Fruit fly (Drosophila melanogaster) whole organism, prepupa: Measurements from ENCODE around the gene hob.

Experiments
- Blimp-1 ChIP-seq: fragments of 200-800 bp; sonication (Bioruptor generic); optimal IDR thresholded peaks from 3 replicates; lab custom pipeline; 2017; ENCODE audit warnings: missing biosample characterization, missing genetic modification characterization, mild to moderate bottlenecking, moderate library complexity, missing genetic modification reagents
- CG10631 ChIP-seq: fragments of 200-800 bp; sonication (Bioruptor generic); optimal IDR thresholded peaks from 2 replicates; lab custom pipeline; 2016; ENCODE audit warnings: missing biosample characterization, missing genetic modification characterization
- CG11294 ChIP-seq: fragments of 200-800 bp; sonication (Bioruptor generic); IDR thresholded peaks from 2 replicates; pipeline ENCODE4 v1.3.6; 2022; ENCODE audit warnings: missing biosample characterization, missing genetic modification characterization
- CG11902 ChIP-seq: fragments of 200-800 bp; sonication (Bioruptor generic); optimal IDR thresholded peaks from 3 replicates; lab custom pipeline; 2016; ENCODE audit warnings: missing biosample characterization, missing genetic modification characterization
- CG15336 ChIP-seq: fragments of 200-800 bp; sonication (Bioruptor generic); IDR thresholded peaks from 2 replicates; pipeline ENCODE4 v1.3.6; 2022; ENCODE audit warnings: missing biosample characterization, missing genetic modification characterization
- CG16779 ChIP-seq: fragments of 200-800 bp; sonication (Bioruptor generic); optimal IDR thresholded peaks from 3 replicates; lab custom pipeline; 2017; ENCODE audit warnings: missing biosample characterization, mild to moderate bottlenecking, missing genetic modification characterization
- CG32006 ChIP-seq: fragments of 200-800 bp; sonication (Bioruptor generic); optimal IDR thresholded peaks from 3 replicates; lab custom pipeline; 2017; ENCODE audit warnings: missing biosample characterization, mild to moderate bottlenecking, missing genetic modification characterization
- CG34406 ChIP-seq: fragments of 200-800 bp; sonication (Bioruptor generic); optimal IDR thresholded peaks from 3 replicates; lab custom pipeline; 2016; ENCODE audit warnings: missing biosample characterization, missing genetic modification characterization
- CG4318 ChIP-seq: fragments of 200-800 bp; sonication (Bioruptor generic); optimal IDR thresholded peaks from 3 replicates; lab custom pipeline; 2017; ENCODE audit warnings: missing biosample characterization, mild to moderate bottlenecking, missing genetic modification characterization
- CG6163 ChIP-seq: fragments of 200-800 bp; sonication (Bioruptor generic); IDR thresholded peaks from 3 replicates; pipeline ENCODE4 v1.3.6; 2022; ENCODE audit warnings: missing biosample characterization, missing genetic modification characterization
- CG6792 ChIP-seq: fragments of 200-800 bp; sonication (Bioruptor generic); optimal IDR thresholded peaks from 3 replicates; lab custom pipeline; 2016; ENCODE audit warnings: missing biosample characterization, missing genetic modification characterization
- CG6808 ChIP-seq: fragments of 200-800 bp; sonication (Bioruptor generic); optimal IDR thresholded peaks from 3 replicates; lab custom pipeline; 2017; ENCODE audit warnings: missing biosample characterization, missing genetic modification characterization, mild to moderate bottlenecking, moderate library complexity, missing genetic modification reagents
- CG6854 ChIP-seq: fragments of 200-800 bp; sonication (Bioruptor generic); optimal IDR thresholded peaks from 2 replicates; lab custom pipeline; 2017; ENCODE audit warnings: missing biosample characterization, mild to moderate bottlenecking, missing genetic modification characterization
- CG7368 ChIP-seq: fragments of 200-800 bp; sonication (Bioruptor generic); optimal IDR thresholded peaks from 3 replicates; lab custom pipeline; 2016; ENCODE audit warnings: missing biosample characterization, missing genetic modification characterization
- CG8119 ChIP-seq: fragments of 200-800 bp; sonication (Bioruptor generic); IDR thresholded peaks from 3 replicates; pipeline ENCODE4 v1.3.6; 2022; ENCODE audit warnings: missing biosample characterization, missing genetic modification characterization
- CG8319 ChIP-seq: fragments of 200-800 bp; sonication (Bioruptor generic); optimal IDR thresholded peaks from 3 replicates; lab custom pipeline; 2016; ENCODE audit warnings: missing biosample characterization, missing genetic modification characterization
- Eip75B ChIP-seq: fragments of 200-800 bp; sonication (Bioruptor generic); optimal IDR thresholded peaks from 3 replicates; lab custom pipeline; 2016; ENCODE audit warnings: missing biosample characterization, missing genetic modification characterization
- Eip78C ChIP-seq: fragments of 200-800 bp; sonication (Bioruptor generic); peaks from one replicate; lab custom pipeline; 2016; ENCODE audit warnings: missing biosample characterization, missing genetic modification characterization
- Ets21C ChIP-seq: fragments of 200-800 bp; sonication (Bioruptor generic); optimal IDR thresholded peaks from 3 replicates; lab custom pipeline; 2016; ENCODE audit warnings: missing biosample characterization, missing genetic modification characterization
- Ets96B ChIP-seq: fragments of 200-800 bp; optimal IDR thresholded peaks from 2 replicates; lab custom pipeline; 2019; ENCODE audit warnings: missing biosample characterization, mild to moderate bottlenecking, missing genetic modification characterization, moderate library complexity
- Hr38 ChIP-seq: sonication (Bioruptor generic); optimal IDR thresholded peaks from 2 replicates; lab custom pipeline; 2016; ENCODE audit warnings: missing biosample characterization, missing genetic modification characterization
- Hr39 ChIP-seq: fragments of 200-800 bp; sonication (Bioruptor generic); optimal IDR thresholded peaks from 2 replicates; lab custom pipeline; 2016; ENCODE audit warnings: missing biosample characterization, missing genetic modification characterization
- Lpt ChIP-seq: fragments of 200-800 bp; sonication (Bioruptor generic); optimal IDR thresholded peaks from 3 replicates; lab custom pipeline; 2016; ENCODE audit warnings: missing biosample characterization, missing genetic modification characterization
- Met ChIP-seq: fragments of 200-800 bp; sonication (Bioruptor generic); optimal IDR thresholded peaks from 3 replicates; lab custom pipeline; 2016; ENCODE audit warnings: missing biosample characterization, missing genetic modification characterization
- OdsH ChIP-seq: fragments of 200-800 bp; sonication (Bioruptor generic); optimal IDR thresholded peaks from 3 replicates; lab custom pipeline; 2016; ENCODE audit warnings: missing biosample characterization, missing genetic modification characterization
- Smox ChIP-seq: fragments of 200-800 bp; sonication (Bioruptor generic); optimal IDR thresholded peaks from 3 replicates; lab custom pipeline; 2016; ENCODE audit warnings: missing biosample characterization, missing genetic modification characterization
- Sox14 ChIP-seq: fragments of 200-800 bp; sonication (Bioruptor generic); optimal IDR thresholded peaks from 3 replicates; lab custom pipeline; 2016; ENCODE audit warnings: missing biosample characterization, missing genetic modification characterization
- acj6 ChIP-seq: fragments of 200-800 bp; sonication (Bioruptor generic); optimal IDR thresholded peaks from 3 replicates; lab custom pipeline; 2016; ENCODE audit warnings: missing biosample characterization, missing genetic modification characterization
- cyc ChIP-seq: fragments of 200-800 bp; sonication (Bioruptor generic); optimal IDR thresholded peaks from 3 replicates; lab custom pipeline; 2016; ENCODE audit warnings: missing biosample characterization, missing genetic modification characterization
- dac ChIP-seq: fragments of 200-800 bp; sonication (Bioruptor generic); optimal IDR thresholded peaks from 2 replicates; lab custom pipeline; 2017; ENCODE audit warnings: missing biosample characterization, mild to moderate bottlenecking, missing genetic modification characterization
- dsx ChIP-seq: fragments of 200-800 bp; optimal IDR thresholded peaks from 3 replicates; lab custom pipeline; 2019; ENCODE audit warnings: missing biosample characterization, mild to moderate bottlenecking, missing genetic modification characterization, moderate library complexity; ENCODE audit not compliant: poor library complexity, severe bottlenecking
- eg ChIP-seq: fragments of 200-800 bp; sonication (Bioruptor generic); IDR thresholded peaks from 3 replicates; pipeline ENCODE4 v1.3.6; 2022; ENCODE audit warnings: missing biosample characterization, missing genetic modification characterization
- fd59A ChIP-seq: fragments of 200-800 bp; sonication (Bioruptor generic); optimal IDR thresholded peaks from 2 replicates; lab custom pipeline; 2017; ENCODE audit warnings: missing biosample characterization, mild to moderate bottlenecking, missing genetic modification characterization, missing genetic modification reagents
- fkh ChIP-seq: fragments of 200-800 bp; sonication (Bioruptor generic); optimal IDR thresholded peaks from 3 replicates; lab custom pipeline; 2017; ENCODE audit warnings: missing biosample characterization, mild to moderate bottlenecking, missing genetic modification characterization, moderate library complexity
- lz ChIP-seq: fragments of 200-800 bp; sonication (Bioruptor generic); optimal IDR thresholded peaks from 3 replicates; lab custom pipeline; 2016; ENCODE audit warnings: missing biosample characterization, missing genetic modification characterization
- net ChIP-seq: fragments of 200-800 bp; sonication (Bioruptor generic); optimal IDR thresholded peaks from 3 replicates; lab custom pipeline; 2016; ENCODE audit warnings: missing biosample characterization, missing genetic modification characterization
- salr ChIP-seq, 2 experiments: fragments of 200-800 bp; sonication (Bioruptor generic); optimal IDR thresholded peaks; 3 replicates each; lab custom pipeline; 2016 to 2018; ENCODE audit warnings: missing biosample characterization in 2 of 2, missing genetic modification characterization in 2 of 2, mild to moderate bottlenecking in 1 of 2
- spab ChIP-seq: fragments of 200-800 bp; sonication (Bioruptor generic); optimal IDR thresholded peaks from 2 replicates; lab custom pipeline; 2017; ENCODE audit warnings: missing biosample characterization, mild to moderate bottlenecking, missing genetic modification characterization, missing genetic modification reagents
- ss ChIP-seq, 2 experiments: fragments of 200-800 bp; sonication (Bioruptor generic); optimal IDR thresholded peaks; 2 replicates in 1 of 2; 3 replicates in 1 of 2; lab custom pipeline; 2017 to 2018; ENCODE audit warnings: mild to moderate bottlenecking in 2 of 2, missing biosample characterization in 2 of 2, missing genetic modification characterization in 2 of 2, moderate library complexity in 1 of 2
- svp ChIP-seq: fragments of 200-800 bp; sonication (Bioruptor generic); peaks from one replicate; lab custom pipeline; 2016; ENCODE audit warnings: missing biosample characterization, missing genetic modification characterization
- topi ChIP-seq: fragments of 200-800 bp; sonication (Bioruptor generic); optimal IDR thresholded peaks from 3 replicates; lab custom pipeline; 2016; ENCODE audit warnings: missing biosample characterization, missing genetic modification characterization
- vri ChIP-seq: fragments of 200-800 bp; sonication (Bioruptor generic); optimal IDR thresholded peaks from 3 replicates; lab custom pipeline; 2016; ENCODE audit warnings: missing biosample characterization, mild to moderate bottlenecking, missing genetic modification characterization

hob gene

dm6 chr3L:3251659-3252490, 33.2 kb upstream of the hob start:
- TF ChIP-seq fd59A (GFP tag; lab: Kevin White, UChicago) = no peak
- peak; percentile 37; the same call in 1 of the 3 replicates for TF ChIP-seq CG8119 (GFP tag; lab: Robert Waterston, UW)
- TF ChIP-seq vri (GFP tag; lab: Kevin White, UChicago) = peak; percentile 39
- TF ChIP-seq acj6 (GFP tag; lab: Kevin White, UChicago) = no peak
- TF ChIP-seq Eip78C = peak; percentile 55
- no peak for TF ChIP-seq cyc (GFP tag; lab: Kevin White, UChicago)
- no peak for TF ChIP-seq fkh (GFP tag; lab: Kevin White, UChicago)
- TF ChIP-seq CG6854 (GFP tag; lab: Kevin White, UChicago) = no peak
- TF ChIP-seq eg (GFP tag; lab: Robert Waterston, UW) = peak; percentile 67; the same call in 2 of the 3 replicates
- TF ChIP-seq net (GFP tag; lab: Kevin White, UChicago) = no peak
- no peak for TF ChIP-seq topi
- TF ChIP-seq salr (GFP tag; optimal IDR thresholded peaks at IDR 0.05; lab: Kevin White, UChicago) = no peak
- no peak for TF ChIP-seq Hr38
- TF ChIP-seq OdsH (GFP tag; lab: Kevin White, UChicago) = no peak
- TF ChIP-seq CG16779 (tag; lab: Kevin White, UChicago) = no peak
- TF ChIP-seq Ets96B = no peak
- TF ChIP-seq CG4318 (GFP tag; lab: Kevin White, UChicago) = no peak
- TF ChIP-seq CG10631 (GFP tag; lab: Kevin White, UChicago) = no peak
- no peak for TF ChIP-seq Lpt
- no peak for TF ChIP-seq CG11294 (GFP tag; lab: Robert Waterston, UW)
- TF ChIP-seq Met (GFP tag; lab: Kevin White, UChicago) = no peak
- no peak for TF ChIP-seq lz (GFP tag; lab: Kevin White, UChicago)
- TF ChIP-seq dac (GFP tag; lab: Kevin White, UChicago) = no peak
- TF ChIP-seq spab (GFP tag; lab: Kevin White, UChicago) = no peak
- TF ChIP-seq CG7368 (GFP tag; lab: Kevin White, UChicago) = no peak
- no peak for TF ChIP-seq CG6163 (GFP tag; lab: Robert Waterston, UW)
- TF ChIP-seq CG6792 (GFP tag; lab: Kevin White, UChicago) = no peak
- no peak for TF ChIP-seq CG32006
- TF ChIP-seq CG11902 = no peak
- no peak for TF ChIP-seq Smox
- no peak for TF ChIP-seq CG8319
- no peak for TF ChIP-seq CG6808
- TF ChIP-seq Hr39 (GFP tag; lab: Kevin White, UChicago) = no peak
- peak; percentile 75 for TF ChIP-seq svp (GFP tag; lab: Kevin White, UChicago)
- TF ChIP-seq Ets21C (GFP tag; lab: Kevin White, UChicago) = no peak
- TF ChIP-seq Blimp-1 (GFP tag; lab: Kevin White, UChicago) = peak; percentile 64
- no peak for TF ChIP-seq dsx (GFP tag; lab: Kevin White, UChicago)
- TF ChIP-seq CG15336 = peak; percentile 65
- TF ChIP-seq CG34406 = no peak
- TF ChIP-seq Eip75B (GFP tag; lab: Kevin White, UChicago) = no peak
- no peak for TF ChIP-seq ss (GFP tag; optimal IDR thresholded peaks at IDR 0.05; lab: Kevin White, UChicago)
- no peak for TF ChIP-seq Sox14 (GFP tag; lab: Kevin White, UChicago)
